Worm (Caenorhabditis elegans): ENCODE data around the gene cyp-33B1.

- TF ChIP-seq ama-1 (optimal IDR thresholded peaks at IDR 0.05), result no peak
- no peak for TF ChIP-seq ama-1 (GFP tag; optimal IDR thresholded peaks at IDR 0.05)
- TF ChIP-seq akir-1 (GFP tag; optimal IDR thresholded peaks at IDR 0.05), result no peak
- TF ChIP-seq nhr-179 (tag; optimal IDR thresholded peaks at IDR 0.05), result no peak
- no peak for TF ChIP-seq sptf-2 (GFP tag; optimal IDR thresholded peaks at IDR 0.05)
- no peak for TF ChIP-seq ztf-3 (GFP tag; optimal IDR thresholded peaks at IDR 0.05)
- no peak for TF ChIP-seq unc-130 (GFP tag; optimal IDR thresholded peaks at IDR 0.05)
- no peak for TF ChIP-seq ztf-25 (GFP tag; IDR thresholded peaks at IDR 0.05)
- TF ChIP-seq snpc-4 (GFP tag; optimal IDR thresholded peaks at IDR 0.05), result no peak
- TF ChIP-seq snpc-4 (tag; optimal IDR thresholded peaks at IDR 0.05), result no peak
- no peak for TF ChIP-seq F49E8.2 (tag; optimal IDR thresholded peaks at IDR 0.05; ENCODE audit: insufficient read depth)
- TF ChIP-seq egl-18 (GFP tag; IDR thresholded peaks at IDR 0.05), result no peak
- no peak for TF ChIP-seq ceh-27 (GFP tag; optimal IDR thresholded peaks at IDR 0.05)
- no peak for TF ChIP-seq ZK185.1 (tag; optimal IDR thresholded peaks at IDR 0.05; ENCODE audit: poor library complexity, severe bottlenecking)
- TF ChIP-seq ztf-26 (tag; optimal IDR thresholded peaks at IDR 0.05), result no peak
- TF ChIP-seq pha-4 (tag; optimal IDR thresholded peaks at IDR 0.05), result no peak
Measured at ce11 chrV:9065001-9065400, 23.9 kb downstream of the cyp-33B1 start.

Data from whole organism, young adult.